Worm (Caenorhabditis elegans): Measurements from ENCODE around the gene aass-1.

The aass-1 gene

ce11 chrIV:261607-262006, 16.7 kb downstream of the aass-1 start, which contains the start of gene pqbp-1.1 (continued):
- TF ChIP-seq nhr-90 (tag; optimal IDR thresholded peaks at IDR 0.05): no peak
- TF ChIP-seq bed-1 (GFP tag; IDR thresholded peaks at IDR 0.05): no peak
- no peak for TF ChIP-seq die-1 (tag; optimal IDR thresholded peaks at IDR 0.05)
- no peak for TF ChIP-seq snpc-3.4 (tag; optimal IDR thresholded peaks at IDR 0.05)
- TF ChIP-seq ztf-6 (GFP tag; IDR thresholded peaks at IDR 0.05): no peak
- no peak for TF ChIP-seq tbp1 (GFP tag; optimal IDR thresholded peaks at IDR 0.05)

- TF ChIP-seq attf-5 (GFP tag; optimal IDR thresholded peaks at IDR 0.05): no peak
- no peak for TF ChIP-seq akir-1 (GFP tag; optimal IDR thresholded peaks at IDR 0.05)
- TF ChIP-seq dpl-1 (GFP tag; optimal IDR thresholded peaks at IDR 0.05): no peak
Observed at ce11 chrIV:262460-262859, 17.5 kb downstream of the aass-1 start.

ce11 chrIV:264182-264709, 19.3 kb downstream of the aass-1 start, which contains the start of gene pat-6:
Gene pat-6 (minus strand): TSS chrIV:264232.
- TF ChIP-seq lin-35 (GFP tag; optimal IDR thresholded peaks at IDR 0.05): peak in 1 of 3 experiments; percentile 34
- TF ChIP-seq hmg-1.2 (GFP tag; IDR thresholded peaks at IDR 0.05): peak; percentile 80; the same call in 1 of the 2 replicates
- no peak for TF ChIP-seq ama-1 (optimal IDR thresholded peaks at IDR 0.05)
- TF ChIP-seq ama-1 (GFP tag; optimal IDR thresholded peaks at IDR 0.05): no peak

ce11 chrIV:266148-266547, 21.2 kb downstream of the aass-1 start, which contains the start of gene T21D12.12:
Gene T21D12.12 (plus strand): TSS chrIV:266448.
- TF ChIP-seq rpc-1 (optimal IDR thresholded peaks at IDR 0.05) (no peak), rpc-1 (tag; optimal IDR thresholded peaks at IDR 0.05) (no peak), chd-7 (tag; optimal IDR thresholded peaks at IDR 0.05) (no peak), mxl-1 (tag; optimal IDR thresholded peaks at IDR 0.05) (no peak), zfh-2 (GFP tag; conservative IDR thresholded peaks at IDR 0.05) (no peak)

- TF ChIP-seq snpc-1.1 (tag; optimal IDR thresholded peaks at IDR 0.05; ENCODE audit: insufficient read depth) (no peak), F22D6.2 (tag; optimal IDR thresholded peaks at IDR 0.05) (no peak), ceh-100 (GFP tag; IDR thresholded peaks at IDR 0.05) (no peak), pbrm-1 (GFP tag; IDR thresholded peaks at IDR 0.05) (no peak), nhr-90 (tag; optimal IDR thresholded peaks at IDR 0.05) (no peak), somi-1 (GFP tag; optimal IDR thresholded peaks at IDR 0.05) (no peak), ztf-18 (tag; optimal IDR thresholded peaks at IDR 0.05) (no peak), ceh-27 (GFP tag; optimal IDR thresholded peaks at IDR 0.05) (no peak), attf-5 (GFP tag; optimal IDR thresholded peaks at IDR 0.05) (no peak), Y79H2A.3 (GFP tag; conservative IDR thresholded peaks at IDR 0.05) (no peak), egl-18 (GFP tag; IDR thresholded peaks at IDR 0.05) (no peak), hmg-1.2 (GFP tag; IDR thresholded peaks at IDR 0.05) (no peak), mel-28 (tag; optimal IDR thresholded peaks at IDR 0.05; ENCODE audit: borderline replicate concordance) (no peak), T26A5.8 (tag; optimal IDR thresholded peaks at IDR 0.05) (no peak), ceh-58 (GFP tag; IDR thresholded peaks at IDR 0.05) (no peak)
Observed at ce11 chrIV:269107-269506, 24.2 kb downstream of the aass-1 start, which contains the start of gene T21D12.11. Gene T21D12.11 (plus strand): TSS chrIV:269407.

ce11 chrIV:273299-273698, 28.4 kb downstream of the aass-1 start, which contains the start of gene srh-282:
Gene srh-282 (minus strand): TSS chrIV:273399.
- TF ChIP-seq T07F8.4 (tag; optimal IDR thresholded peaks at IDR 0.05) (no peak), mcd-1 (GFP tag; IDR thresholded peaks at IDR 0.05) (no peak), K11D2.4 (GFP tag; IDR thresholded peaks at IDR 0.05) (no peak), aptf-2 (GFP tag; conservative IDR thresholded peaks at IDR 0.05) (no peak), F49E8.2 (tag; optimal IDR thresholded peaks at IDR 0.05; ENCODE audit: insufficient read depth) (no peak), ceh-58 (GFP tag; IDR thresholded peaks at IDR 0.05) (no peak), pbrm-1 (GFP tag; IDR thresholded peaks at IDR 0.05) (no peak), F33H1.4 (GFP tag; IDR thresholded peaks at IDR 0.05) (no peak), madf-10 (tag; optimal IDR thresholded peaks at IDR 0.05) (no peak), nhr-27 (tag; optimal IDR thresholded peaks at IDR 0.05) (no peak), hsf-1 (GFP tag; IDR thresholded peaks at IDR 0.05) (no peak), attf-3 (GFP tag; conservative IDR thresholded peaks at IDR 0.05) (no peak), somi-1 (GFP tag; optimal IDR thresholded peaks at IDR 0.05) (no peak), B0035.1 (tag; optimal IDR thresholded peaks at IDR 0.05) (no peak), Y56A3A.18 (GFP tag; IDR thresholded peaks at IDR 0.05) (no peak)
